Worm (Caenorhabditis elegans): ENCODE results near the gene str-86.

ce11 chrV:8984783-8985182 lies 1.3 kb upstream of the str-86 start:
- no peak for TF ChIP-seq cog-1 (tag; optimal IDR thresholded peaks at IDR 0.05)
- TF ChIP-seq flt-1 (GFP tag; IDR thresholded peaks at IDR 0.05) = no peak
- TF ChIP-seq ztf-29 (GFP tag; IDR thresholded peaks at IDR 0.05) = no peak
